Fruit fly (Drosophila melanogaster) whole organism, pupa: ENCODE measurements around the gene Uev1A.

Experiments
- CG10348 ChIP-seq: fragments of 200-800 bp; sonication (Bioruptor generic); IDR thresholded peaks from 2 replicates; pipeline ENCODE4 v1.3.6; 2022; ENCODE audit warnings: missing biosample characterization, missing genetic modification characterization
- CG12605 ChIP-seq: fragments of 200-800 bp; sonication (Bioruptor generic); IDR thresholded peaks from 2 replicates; pipeline ENCODE4 v1.3.6; 2022; ENCODE audit warnings: missing biosample characterization, missing genetic modification characterization
- CG13204 ChIP-seq: fragments of 200-800 bp; sonication (Bioruptor generic); optimal IDR thresholded peaks from 2 replicates; lab custom pipeline; 2018; ENCODE audit warnings: missing biosample characterization, mild to moderate bottlenecking, missing genetic modification characterization, moderate library complexity
- CG14655 ChIP-seq: fragments of 200-800 bp; sonication (Bioruptor generic); optimal IDR thresholded peaks from 3 replicates; lab custom pipeline; 2017; ENCODE audit warnings: mild to moderate bottlenecking, missing biosample characterization, missing genetic modification reagents, missing genetic modification characterization
- CG15710 ChIP-seq: fragments of 200-800 bp; sonication (Bioruptor generic); optimal IDR thresholded peaks from 2 replicates; lab custom pipeline; 2018; ENCODE audit warnings: missing biosample characterization, mild to moderate bottlenecking, missing genetic modification characterization, moderate library complexity
- CG17806 ChIP-seq: fragments of 200-800 bp; sonication (Bioruptor generic); optimal IDR thresholded peaks from 2 replicates; lab custom pipeline; 2018; ENCODE audit warnings: missing biosample characterization, mild to moderate bottlenecking, missing genetic modification characterization, moderate library complexity
- CG32121 ChIP-seq: fragments of 200-800 bp; sonication (Bioruptor generic); IDR thresholded peaks from 2 replicates; pipeline ENCODE4 v1.3.6; 2022; ENCODE audit warnings: missing biosample characterization, missing genetic modification characterization
- CG34367 ChIP-seq: fragments of 200-800 bp; sonication (Bioruptor generic); optimal IDR thresholded peaks from 2 replicates; lab custom pipeline; 2018; ENCODE audit warnings: missing biosample characterization, mild to moderate bottlenecking, missing genetic modification characterization
- CG4496 ChIP-seq: fragments of 200-800 bp; sonication (Bioruptor generic); IDR thresholded peaks from 3 replicates; pipeline ENCODE4 v1.3.6; 2022; ENCODE audit warnings: missing biosample characterization, missing genetic modification characterization
- CG8159 ChIP-seq: fragments of 200-800 bp; sonication (Bioruptor generic); optimal IDR thresholded peaks from 3 replicates; lab custom pipeline; 2018; ENCODE audit warnings: missing biosample characterization, mild to moderate bottlenecking, missing genetic modification characterization, moderate library complexity
- CG8301 ChIP-seq: fragments of 200-800 bp; sonication (Bioruptor generic); optimal IDR thresholded peaks from 2 replicates; lab custom pipeline; 2018; ENCODE audit warnings: missing biosample characterization, mild to moderate bottlenecking, missing genetic modification characterization
- CG9948 ChIP-seq: fragments of 200-800 bp; sonication (Bioruptor generic); optimal IDR thresholded peaks from 2 replicates; lab custom pipeline; 2018; ENCODE audit warnings: missing biosample characterization, mild to moderate bottlenecking, missing genetic modification characterization, moderate library complexity
- D1 ChIP-seq: fragments of 200-800 bp; sonication (Bioruptor generic); optimal IDR thresholded peaks from 2 replicates; lab custom pipeline; 2018; ENCODE audit warnings: missing biosample characterization, mild to moderate bottlenecking, missing genetic modification characterization, moderate library complexity
- EcR ChIP-seq: fragments of 200-800 bp; sonication (Bioruptor generic); optimal IDR thresholded peaks from 3 replicates; lab custom pipeline; 2019; ENCODE audit warnings: missing biosample characterization, missing genetic modification characterization, mild to moderate bottlenecking, moderate library complexity, missing genetic modification reagents
- Ets98B ChIP-seq: fragments of 200-800 bp; sonication (Bioruptor generic); IDR thresholded peaks from 2 replicates; pipeline ENCODE4 v1.3.6; 2022; ENCODE audit warnings: missing biosample characterization, missing genetic modification characterization
- Pif1A ChIP-seq: fragments of 200-800 bp; sonication (Bioruptor generic); optimal IDR thresholded peaks from 3 replicates; lab custom pipeline; 2016; ENCODE audit warnings: missing biosample characterization, missing genetic modification characterization
- Pif1B ChIP-seq: fragments of 200-800 bp; sonication (Bioruptor generic); optimal IDR thresholded peaks from 3 replicates; lab custom pipeline; 2016; ENCODE audit warnings: missing biosample characterization, missing genetic modification characterization
- Snoo ChIP-seq: fragments of 200-800 bp; sonication (Bioruptor generic); optimal IDR thresholded peaks from 3 replicates; lab custom pipeline; 2017; ENCODE audit warnings: missing biosample characterization, mild to moderate bottlenecking, missing genetic modification characterization, inconsistent platforms
- fd96Ca ChIP-seq: fragments of 200-800 bp; sonication (Bioruptor generic); IDR thresholded peaks from 3 replicates; pipeline ENCODE4 v1.3.6; 2022; ENCODE audit warnings: missing biosample characterization, missing genetic modification characterization
- gl ChIP-seq: fragments of 200-800 bp; sonication (Bioruptor generic); optimal IDR thresholded peaks from 2 replicates; lab custom pipeline; 2018; ENCODE audit warnings: missing biosample characterization, mild to moderate bottlenecking, missing genetic modification characterization
- rn ChIP-seq: fragments of 200-800 bp; sonication (Bioruptor generic); IDR thresholded peaks from 2 replicates; pipeline ENCODE4 v1.3.6; 2022; ENCODE audit warnings: missing biosample characterization, missing genetic modification characterization

Uev1A gene

dm6 chr3L:5354472-5354871 is 11.6 kb downstream of the Uev1A start:
- no peak for TF ChIP-seq rn
- TF ChIP-seq Pif1A: no peak
- TF ChIP-seq CG13204: no peak
- TF ChIP-seq CG8159 (tag; lab: Kevin White, UChicago): no peak
- no peak for TF ChIP-seq CG12605
- no peak for TF ChIP-seq Pif1B (GFP tag; lab: Kevin White, UChicago)
- no peak for TF ChIP-seq CG14655 (GFP tag; lab: Kevin White, UChicago)
- no peak for TF ChIP-seq CG4496
- TF ChIP-seq, all 21 proteins: peak for 0

- TF ChIP-seq CG9948 (no peak), Pif1B (GFP tag; lab: Kevin White, UChicago) (no peak), D1 (tag; lab: Kevin White, UChicago) (no peak), gl (tag; lab: Kevin White, UChicago) (peak; percentile 37), rn (no peak), CG8159 (tag; lab: Kevin White, UChicago) (no peak), CG4496 (no peak), CG17806 (tag; lab: Kevin White, UChicago) (no peak)
Measured at dm6 chr3L:5353484-5354056, 12.5 kb downstream of the Uev1A start.

DNA sequence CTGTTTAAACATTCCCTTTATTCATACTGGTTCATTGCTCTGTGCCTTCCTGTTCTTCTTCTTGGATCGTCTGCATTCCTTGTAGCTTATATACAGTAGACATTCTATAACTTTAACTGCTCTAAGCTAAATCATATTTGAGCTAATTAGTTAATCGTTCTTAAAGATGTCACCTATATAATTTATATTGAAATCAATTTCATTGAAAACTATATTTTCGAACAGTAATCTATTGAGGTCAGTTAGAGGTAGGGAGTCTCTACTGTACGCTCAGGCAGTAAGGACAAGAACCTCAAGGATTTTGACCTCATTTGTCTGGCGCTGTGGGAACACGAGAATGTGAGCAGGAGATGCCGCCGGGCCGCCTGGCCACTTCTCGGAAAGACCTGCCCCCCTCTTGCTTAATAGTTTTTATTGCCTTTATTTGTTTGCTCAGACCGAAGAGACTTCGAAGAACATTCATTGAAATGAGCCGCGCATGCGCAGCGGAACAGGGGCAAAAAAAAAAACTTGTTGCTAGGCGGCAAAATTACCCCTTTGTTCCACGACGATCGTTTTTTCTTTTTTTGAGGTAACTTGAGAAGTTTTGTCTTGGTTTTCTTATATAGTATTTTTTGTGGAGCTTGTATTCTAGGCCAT is 13.2 kb downstream of the Uev1A start:
- no peak for TF ChIP-seq CG10348 (GFP tag; lab: Robert Waterston, UW)
- TF ChIP-seq CG9948: peak; percentile 89
- peak; percentile 100 for TF ChIP-seq EcR
- peak; percentile 82 for TF ChIP-seq D1 (tag; lab: Kevin White, UChicago)
- peak; percentile 89 for TF ChIP-seq CG17806 (tag; lab: Kevin White, UChicago)
- TF ChIP-seq CG15710 (tag; lab: Kevin White, UChicago): peak; percentile 97
- TF ChIP-seq CG8159 (tag; lab: Kevin White, UChicago): peak; percentile 97
- peak; percentile 80 for TF ChIP-seq gl (tag; lab: Kevin White, UChicago)
- no peak for TF ChIP-seq fd96Ca
- TF ChIP-seq Ets98B (GFP tag; lab: Robert Waterston, UW): no peak
- peak; percentile 53; the same call in 1 of the 2 replicates for TF ChIP-seq CG12605
- peak; percentile 66; the same call in 2 of the 3 replicates for TF ChIP-seq CG4496
- TF ChIP-seq CG32121 (GFP tag; lab: Robert Waterston, UW): 0 out of 2 replicates have a peak, but pooled peaks have one; percentile 8
- TF ChIP-seq CG14655 (GFP tag; lab: Kevin White, UChicago): peak; percentile 65
- peak; percentile 73 for TF ChIP-seq Pif1B (GFP tag; lab: Kevin White, UChicago)
- TF ChIP-seq CG34367 (tag; lab: Kevin White, UChicago): peak; percentile 92
- no peak for TF ChIP-seq rn
- TF ChIP-seq CG13204: peak; percentile 89
- TF ChIP-seq CG8301: peak; percentile 49
- peak; percentile 78 for TF ChIP-seq Snoo
- TF ChIP-seq Pif1A: peak; percentile 14

DNA sequence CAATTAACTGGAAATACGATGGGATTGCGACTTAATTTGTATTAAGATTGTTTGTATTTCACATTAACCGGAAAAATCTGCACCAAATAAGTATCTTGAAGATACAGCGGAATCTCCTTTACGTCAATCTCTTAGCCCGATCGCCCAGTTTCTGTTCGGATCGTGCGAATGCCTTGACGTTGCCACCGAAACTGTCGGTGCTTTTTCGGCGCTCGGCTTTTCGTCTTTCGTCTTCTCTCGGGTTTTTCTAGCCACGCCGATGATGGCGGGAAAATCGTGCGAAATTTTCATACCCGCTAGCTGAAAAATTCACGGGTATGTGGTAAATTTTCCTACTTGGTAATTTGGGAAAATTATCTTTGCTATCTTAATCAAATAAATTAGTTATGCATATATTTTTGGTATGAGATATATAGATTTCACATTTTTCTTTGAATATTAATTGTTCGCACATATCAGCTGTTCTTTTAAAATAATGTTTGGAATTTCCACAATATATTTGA is 14.6 kb downstream of the Uev1A start:
- no peak for TF ChIP-seq CG13204
- TF ChIP-seq CG14655 (GFP tag; lab: Kevin White, UChicago): no peak
- TF ChIP-seq rn: no peak
- no peak for TF ChIP-seq fd96Ca
- no peak for TF ChIP-seq CG10348 (GFP tag; lab: Robert Waterston, UW)
- no peak for TF ChIP-seq CG4496
- no peak for TF ChIP-seq CG8301
- TF ChIP-seq EcR: no peak
- no peak for TF ChIP-seq Ets98B (GFP tag; lab: Robert Waterston, UW)
- TF ChIP-seq gl (tag; lab: Kevin White, UChicago): no peak
- TF ChIP-seq CG12605: no peak
- TF ChIP-seq Snoo: no peak
- TF ChIP-seq CG32121 (GFP tag; lab: Robert Waterston, UW): no peak
- no peak for TF ChIP-seq CG9948
- TF ChIP-seq CG34367 (tag; lab: Kevin White, UChicago): no peak
- no peak for TF ChIP-seq CG15710 (tag; lab: Kevin White, UChicago)
- TF ChIP-seq CG17806 (tag; lab: Kevin White, UChicago): no peak
- no peak for TF ChIP-seq Pif1A
- no peak for TF ChIP-seq CG8159 (tag; lab: Kevin White, UChicago)
- TF ChIP-seq D1 (tag; lab: Kevin White, UChicago): no peak

dm6 chr3L:5349751-5350310 is 16.2 kb downstream of the Uev1A start:
- TF ChIP-seq CG14655 (GFP tag; lab: Kevin White, UChicago): no peak
- no peak for TF ChIP-seq CG32121 (GFP tag; lab: Robert Waterston, UW)
- no peak for TF ChIP-seq CG15710 (tag; lab: Kevin White, UChicago)
- no peak for TF ChIP-seq rn
- no peak for TF ChIP-seq CG12605
- TF ChIP-seq CG10348 (GFP tag; lab: Robert Waterston, UW): no peak
- no peak for TF ChIP-seq Pif1B (GFP tag; lab: Kevin White, UChicago)
- TF ChIP-seq D1 (tag; lab: Kevin White, UChicago): no peak
- no peak for TF ChIP-seq fd96Ca
- no peak for TF ChIP-seq Snoo
- TF ChIP-seq gl (tag; lab: Kevin White, UChicago): no peak
- no peak for TF ChIP-seq EcR
- TF ChIP-seq CG17806 (tag; lab: Kevin White, UChicago): no peak
- TF ChIP-seq CG13204: no peak
- peak; percentile 42 for TF ChIP-seq CG9948
- peak; percentile 35 for TF ChIP-seq CG8301
- no peak; the same call in 2 of the 3 replicates for TF ChIP-seq CG4496
- TF ChIP-seq Pif1A: peak; percentile 11
- TF ChIP-seq Ets98B (GFP tag; lab: Robert Waterston, UW): no peak
- peak; percentile 38 for TF ChIP-seq CG8159 (tag; lab: Kevin White, UChicago)
- no peak for TF ChIP-seq CG34367 (tag; lab: Kevin White, UChicago)
